Worm (Caenorhabditis elegans) whole organism, late embryonic: ENCODE data around the gene Y42G9A.1.
A peak's percentile ranks its signal among the peaks of the same experiment; 100 is the strongest.

Experiments used
- K02D7.2 ChIP-seq: sonication (generic microtip); optimal IDR thresholded peaks from 2 replicates; lab custom pipeline; 2017; ENCODE audit warnings: mild to moderate bottlenecking, missing genetic modification characterization, missing compliant biosample characterization
- T23F11.4 ChIP-seq: fragments of 200-800 bp; sonication (Bioruptor generic); optimal IDR thresholded peaks from 2 replicates; lab custom pipeline; 2018; ENCODE audit warnings: mild to moderate bottlenecking, missing genetic modification characterization, missing compliant biosample characterization
- ahr-1 ChIP-seq: sonication (generic microtip); optimal IDR thresholded peaks from 2 replicates; lab custom pipeline; 2016; ENCODE audit warnings: missing genetic modification characterization, missing compliant biosample characterization
- ceh-14 ChIP-seq: sonication (generic microtip); optimal IDR thresholded peaks from 2 replicates; lab custom pipeline; 2016; ENCODE audit warnings: missing genotype, missing genetic modification characterization, missing compliant biosample characterization
- ceh-2 ChIP-seq: sonication (generic microtip); optimal IDR thresholded peaks from 2 replicates; lab custom pipeline; 2016; ENCODE audit warnings: missing genotype, missing genetic modification characterization, missing compliant biosample characterization
- ceh-22 ChIP-seq: sonication (generic microtip); optimal IDR thresholded peaks from 2 replicates; lab custom pipeline; 2017; ENCODE audit warnings: missing biosample characterization, missing genetic modification characterization
- ceh-30 ChIP-seq: fragments of 150-350 bp; optimal IDR thresholded peaks from 2 replicates; lab custom pipeline; 2014; ENCODE audit warnings: missing biosample characterization, missing genetic modification characterization
- ceh-31 ChIP-seq: sonication (generic microtip); optimal IDR thresholded peaks from 2 replicates; lab custom pipeline; 2016; ENCODE audit warnings: missing genetic modification characterization, missing compliant biosample characterization
- ceh-34 ChIP-seq: sonication (generic microtip); optimal IDR thresholded peaks from 2 replicates; lab custom pipeline; 2016; ENCODE audit warnings: mild to moderate bottlenecking, missing genetic modification characterization, missing compliant biosample characterization
- ceh-45 ChIP-seq: fragments of 200-800 bp; sonication (Bioruptor generic); IDR thresholded peaks from 2 replicates; pipeline ENCODE4 v1.3.6; 2022; ENCODE audit warnings: missing genetic modification reagents, missing genetic modification characterization, missing compliant biosample characterization
- ceh-6 ChIP-seq: fragments of 200-800 bp; sonication (Bioruptor generic); optimal IDR thresholded peaks from 2 replicates; lab custom pipeline; 2018; ENCODE audit warnings: mild to moderate bottlenecking, missing genetic modification characterization, missing compliant biosample characterization
- ceh-9 ChIP-seq: sonication (generic microtip); optimal IDR thresholded peaks from 2 replicates; lab custom pipeline; 2016; ENCODE audit warnings: mild to moderate bottlenecking, missing genetic modification characterization, inconsistent platforms, missing compliant biosample characterization
- dmd-4 ChIP-seq: sonication (generic microtip); optimal IDR thresholded peaks from 2 replicates; lab custom pipeline; 2016; ENCODE audit warnings: borderline replicate concordance, missing genetic modification characterization, missing compliant biosample characterization
- elt-2 ChIP-seq: sonication (generic microtip); optimal IDR thresholded peaks from 2 replicates; lab custom pipeline; 2016; ENCODE audit warnings: missing genetic modification reagents, missing genetic modification characterization, missing compliant biosample characterization
- eyg-1 ChIP-seq: sonication (generic microtip); optimal IDR thresholded peaks from 2 replicates; lab custom pipeline; 2016; ENCODE audit warnings: missing genotype, missing genetic modification characterization, missing compliant biosample characterization
- fax-1 ChIP-seq: sonication (generic microtip); optimal IDR thresholded peaks from 2 replicates; lab custom pipeline; 2016; ENCODE audit warnings: missing genotype, missing genetic modification characterization, missing compliant biosample characterization
- fkh-10 ChIP-seq: fragments of 150-350 bp; optimal IDR thresholded peaks from 2 replicates; lab custom pipeline; 2014; ENCODE audit warnings: missing biosample characterization, missing genetic modification reagents, missing genetic modification characterization
- gmeb-2 ChIP-seq: sonication (generic microtip); optimal IDR thresholded peaks from 2 replicates; lab custom pipeline; 2016; ENCODE audit warnings: missing genetic modification characterization, inconsistent platforms, missing compliant biosample characterization
- hlh-13 ChIP-seq: fragments of 200-800 bp; sonication (Bioruptor generic); optimal IDR thresholded peaks from 2 replicates; lab custom pipeline; 2018; ENCODE audit warnings: mild to moderate bottlenecking, missing genetic modification characterization, missing compliant biosample characterization
- hlh-15 ChIP-seq: sonication (generic microtip); optimal IDR thresholded peaks from 2 replicates; lab custom pipeline; 2016; ENCODE audit warnings: missing genetic modification characterization, missing compliant biosample characterization
- hlh-30 ChIP-seq: sonication (generic microtip); optimal IDR thresholded peaks from 2 replicates; lab custom pipeline; 2017; ENCODE audit warnings: antibody characterized with exemption, missing genetic modification characterization, missing compliant biosample characterization; ENCODE audit not compliant: insufficient read depth
- hlh-6 ChIP-seq: sonication (generic microtip); optimal IDR thresholded peaks from 2 replicates; lab custom pipeline; 2016; ENCODE audit warnings: missing genotype, missing genetic modification characterization, missing compliant biosample characterization
- hlh-8 ChIP-seq: sonication (generic microtip); optimal IDR thresholded peaks from 2 replicates; lab custom pipeline; 2016; ENCODE audit warnings: missing genotype, missing genetic modification characterization, missing compliant biosample characterization
- lim-6 ChIP-seq: sonication (generic microtip); optimal IDR thresholded peaks from 2 replicates; lab custom pipeline; 2016; ENCODE audit warnings: missing genetic modification characterization, missing compliant biosample characterization
- madf-2 ChIP-seq: sonication (generic microtip); optimal IDR thresholded peaks from 2 replicates; lab custom pipeline; 2017; ENCODE audit warnings: missing genetic modification characterization, missing compliant biosample characterization
- mec-3 ChIP-seq: sonication (generic microtip); optimal IDR thresholded peaks from 2 replicates; lab custom pipeline; 2016; ENCODE audit warnings: borderline replicate concordance, missing genetic modification characterization, missing compliant biosample characterization
- nfya-1 ChIP-seq: sonication (generic microtip); optimal IDR thresholded peaks from 2 replicates; lab custom pipeline; 2017; ENCODE audit warnings: missing genetic modification characterization, mild to moderate bottlenecking, missing compliant biosample characterization, antibody characterized with exemption, moderate library complexity
- npax-4 ChIP-seq: sonication (generic microtip); optimal IDR thresholded peaks from 2 replicates; lab custom pipeline; 2016; ENCODE audit warnings: missing genetic modification characterization, missing compliant biosample characterization
- pag-3 ChIP-seq: sonication (generic microtip); optimal IDR thresholded peaks from 2 replicates; lab custom pipeline; 2016; ENCODE audit warnings: missing compliant biosample characterization, missing genetic modification characterization, borderline replicate concordance
- pat-9 ChIP-seq: fragments of 200-800 bp; sonication (Bioruptor generic); optimal IDR thresholded peaks from 2 replicates; lab custom pipeline; 2018; ENCODE audit warnings: mild to moderate bottlenecking, missing genetic modification characterization, moderate library complexity, missing compliant biosample characterization
- pha-4 ChIP-seq: fragments of 150-350 bp; optimal IDR thresholded peaks from 2 replicates; lab custom pipeline; 2018; ENCODE audit warnings: missing biosample characterization, missing genetic modification reagents, missing genetic modification characterization
- pros-1 ChIP-seq: fragments of 150-350 bp; optimal IDR thresholded peaks from 2 replicates; lab custom pipeline; 2014; ENCODE audit warnings: missing biosample characterization, missing genetic modification reagents, missing genetic modification characterization
- ref-2 ChIP-seq: sonication (generic microtip); optimal IDR thresholded peaks from 2 replicates; lab custom pipeline; 2016; ENCODE audit warnings: missing genetic modification characterization, missing compliant biosample characterization
- sox-4 ChIP-seq: sonication (generic microtip); optimal IDR thresholded peaks from 2 replicates; lab custom pipeline; 2017; ENCODE audit warnings: mild to moderate bottlenecking, missing genetic modification characterization, inconsistent platforms, missing compliant biosample characterization
- syd-9 ChIP-seq: sonication (generic microtip); optimal IDR thresholded peaks from 2 replicates; lab custom pipeline; 2016; ENCODE audit warnings: mild to moderate bottlenecking, missing genetic modification characterization, moderate library complexity, missing compliant biosample characterization
- tbx-2 ChIP-seq: sonication (generic microtip); optimal IDR thresholded peaks from 2 replicates; lab custom pipeline; 2016; ENCODE audit warnings: missing genetic modification characterization, missing compliant biosample characterization
- unc-3 ChIP-seq, 2 experiments: fragments of 200-800 bp in 1 of 2; sonication (Bioruptor generic) in 1 of 2; sonication (generic microtip) in 1 of 2; conservative IDR thresholded peaks in 1 of 2; optimal IDR thresholded peaks in 1 of 2; 2 replicates each; pipeline versions ENCODE4 v1.3.6 to Lab custom; 2016 to 2022; ENCODE audit warnings: missing compliant biosample characterization in 2 of 2, missing genetic modification characterization in 2 of 2, missing genetic modification reagents in 1 of 2
- unc-42 ChIP-seq: sonication (generic microtip); optimal IDR thresholded peaks from 2 replicates; lab custom pipeline; 2016; ENCODE audit warnings: missing genotype, missing genetic modification characterization, missing compliant biosample characterization
- unc-86 ChIP-seq: sonication (generic microtip); optimal IDR thresholded peaks from 2 replicates; lab custom pipeline; 2016; ENCODE audit warnings: missing genetic modification characterization, missing compliant biosample characterization
- zip-5 ChIP-seq: sonication (generic microtip); optimal IDR thresholded peaks from 2 replicates; lab custom pipeline; 2016; ENCODE audit warnings: missing genetic modification characterization, missing compliant biosample characterization

The Y42G9A.1 gene

DNA sequence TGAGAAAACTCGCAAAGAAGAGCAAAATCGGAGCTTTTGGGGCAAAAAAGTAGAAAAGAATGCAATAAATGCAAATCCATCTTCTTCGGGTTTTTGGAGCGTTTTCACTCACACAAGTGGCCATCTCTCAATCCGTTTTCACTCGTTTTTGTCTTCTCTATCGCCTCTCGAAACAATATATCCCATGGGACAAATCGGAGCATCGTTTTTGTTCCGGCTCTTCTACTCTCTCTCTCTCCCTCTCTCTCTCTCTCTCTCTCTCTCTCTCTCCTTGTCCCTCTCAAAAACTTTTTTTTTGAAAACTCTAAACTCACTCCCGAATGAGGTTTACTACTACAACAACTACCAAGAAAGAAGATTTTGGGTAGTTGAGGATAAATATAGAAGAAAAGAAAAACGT, 8.2 kb upstream of the Y42G9A.1 start:
- TF ChIP-seq pat-9 (tag; lab: Kevin White, UChicago) (no peak), unc-3 (GFP tag; conservative IDR thresholded peaks at IDR 0.05; lab: Robert Waterston, UW) (no peak; the same call in 1 of the 2 replicates), unc-3 (tag; optimal IDR thresholded peaks at IDR 0.05; lab: Kevin White, UChicago) (peak; percentile 27), unc-42 (tag; lab: Kevin White, UChicago) (peak; percentile 7)

DNA sequence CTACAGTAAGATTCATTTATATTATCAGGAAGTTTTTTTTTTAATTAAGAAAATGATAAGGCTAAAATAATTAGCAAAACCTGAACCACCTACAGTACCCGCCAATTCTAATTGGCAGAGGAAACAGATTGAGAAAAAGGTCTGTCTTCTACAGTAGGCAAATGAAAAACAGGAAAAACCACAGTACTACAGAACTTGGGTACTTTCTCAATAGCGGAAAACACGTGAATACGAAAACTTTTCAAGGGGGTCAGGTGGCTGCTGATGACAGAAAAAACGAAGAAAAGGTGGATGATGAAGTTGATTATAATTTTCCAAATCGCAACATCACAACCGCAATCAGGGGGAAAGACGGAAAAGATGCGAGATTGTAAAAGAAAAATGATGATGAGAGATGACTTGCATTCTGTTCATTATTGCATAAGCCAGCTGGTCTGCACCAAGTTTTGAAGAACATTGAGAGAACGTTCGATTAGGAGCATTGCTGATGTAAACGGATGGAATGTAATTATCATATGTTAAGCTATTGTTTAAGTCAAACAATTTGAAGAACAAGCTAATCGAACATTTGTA, 5.3 kb upstream of the Y42G9A.1 start:
- TF ChIP-seq T23F11.4 (GFP tag; lab: Kevin White, UChicago) (no peak), ceh-31 (no peak), fkh-10 (no peak), zip-5 (tag; lab: Kevin White, UChicago) (no peak), ceh-34 (no peak), tbx-2 (tag; lab: Kevin White, UChicago) (no peak), fax-1 (tag; lab: Kevin White, UChicago) (no peak), madf-2 (tag; lab: Kevin White, UChicago) (no peak), unc-86 (tag; lab: Kevin White, UChicago) (no peak), eyg-1 (no peak), ceh-9 (tag; lab: Kevin White, UChicago) (no peak), hlh-6 (no peak), pros-1 (tag; lab: Kevin White, UChicago) (no peak)

DNA sequence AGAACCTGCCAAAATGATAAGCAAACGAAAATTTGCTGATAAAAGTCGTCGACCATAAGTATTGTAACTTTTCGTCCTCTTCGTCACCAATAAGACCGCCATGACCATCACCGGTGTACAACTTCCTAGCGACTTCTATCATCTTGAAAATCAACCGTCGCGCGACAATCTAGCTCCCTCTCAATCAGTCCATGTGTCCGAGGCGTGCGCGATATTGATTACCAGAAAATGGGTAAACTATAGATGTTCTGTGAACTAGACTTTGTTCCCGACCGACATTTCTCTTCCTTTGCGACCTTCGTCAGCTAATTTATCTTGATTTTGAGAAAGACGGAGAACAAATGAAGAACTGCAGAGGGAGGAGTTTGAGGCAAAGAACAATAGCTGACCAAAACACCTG, 4.5 kb upstream of the Y42G9A.1 start:
- TF ChIP-seq fkh-10 (no peak), ceh-6 (GFP tag; lab: Kevin White, UChicago) (no peak), ceh-45 (GFP tag; lab: Robert Waterston, UW) (no peak), hlh-13 (no peak), lim-6 (no peak), pha-4 (tag; lab: Kevin White, UChicago) (no peak), K02D7.2 (tag; lab: Kevin White, UChicago) (no peak), unc-86 (tag; lab: Kevin White, UChicago) (no peak), ahr-1 (no peak)

DNA sequence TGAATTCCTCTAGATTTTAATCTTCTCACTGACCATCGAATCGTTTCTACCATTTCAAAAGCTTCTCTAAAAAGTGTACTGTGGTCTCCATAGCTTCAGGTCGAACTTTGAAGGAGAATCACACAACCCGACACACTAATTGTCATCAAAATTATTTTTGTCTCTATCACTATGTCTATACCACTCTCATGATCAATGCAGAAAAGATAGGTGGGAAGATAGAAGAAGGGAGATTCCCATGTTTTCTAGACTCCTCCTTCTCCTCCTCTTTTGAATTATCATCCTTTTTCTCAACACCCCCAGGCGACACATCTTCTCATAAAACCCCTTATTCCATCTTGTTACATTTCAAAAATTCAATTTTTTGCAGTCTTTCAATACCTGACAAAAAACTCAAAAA, 3.9 kb upstream of the Y42G9A.1 start, which contains the start of gene Y42G9A.3:
Gene Y42G9A.3 (plus strand): TSS at position 363 of the 400 bp plus-strand sequence.
- TF ChIP-seq gmeb-2 (tag; lab: Kevin White, UChicago) (no peak), ref-2 (tag; lab: Kevin White, UChicago) (no peak), hlh-30 (tag; lab: Kevin White, UChicago) (no peak), pag-3 (tag; lab: Kevin White, UChicago) (no peak), ceh-30 (tag; lab: Kevin White, UChicago) (no peak), elt-2 (tag; lab: Kevin White, UChicago) (no peak), ceh-2 (tag; lab: Kevin White, UChicago) (no peak), eyg-1 (no peak), dmd-4 (tag; lab: Kevin White, UChicago) (no peak)

DNA sequence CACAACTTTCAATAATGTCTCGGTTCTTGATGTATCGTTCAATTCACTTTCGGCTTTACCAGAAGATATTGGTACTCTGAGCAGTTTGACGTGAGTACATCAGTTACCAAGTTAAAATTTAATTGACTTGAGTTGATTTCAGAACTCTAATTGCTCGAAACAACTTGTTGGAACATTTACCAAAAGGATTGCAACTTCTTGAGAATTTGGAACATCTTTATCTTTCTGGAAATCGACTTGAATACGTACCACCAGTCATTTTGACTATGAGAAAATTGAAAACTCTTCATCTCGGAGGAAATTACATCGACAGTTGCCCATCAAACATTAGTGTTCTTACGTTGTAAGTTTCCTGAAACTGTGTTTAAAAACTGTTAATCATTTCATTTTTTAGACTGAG, 3.0 kb upstream of the Y42G9A.1 start:
- no peak for TF ChIP-seq ref-2 (tag; lab: Kevin White, UChicago)
- no peak for TF ChIP-seq pha-4 (tag; lab: Kevin White, UChicago)
- TF ChIP-seq hlh-15 (tag; lab: Kevin White, UChicago): no peak
- no peak for TF ChIP-seq hlh-6
- TF ChIP-seq npax-4: no peak
- TF ChIP-seq T23F11.4 (GFP tag; lab: Kevin White, UChicago): no peak
- no peak for TF ChIP-seq hlh-8 (tag; lab: Kevin White, UChicago)
- TF ChIP-seq ahr-1: no peak
- no peak for TF ChIP-seq gmeb-2 (tag; lab: Kevin White, UChicago)
- TF ChIP-seq ceh-14 (tag; lab: Kevin White, UChicago): no peak
- TF ChIP-seq mec-3: no peak
- TF ChIP-seq ceh-22: no peak
- no peak for TF ChIP-seq elt-2 (tag; lab: Kevin White, UChicago)
- no peak for TF ChIP-seq eyg-1
- no peak for TF ChIP-seq sox-4 (tag; lab: Kevin White, UChicago)
- no peak for TF ChIP-seq nfya-1 (tag; lab: Kevin White, UChicago)
- no peak for TF ChIP-seq K02D7.2 (tag; lab: Kevin White, UChicago)
- TF ChIP-seq syd-9 (tag; lab: Kevin White, UChicago): no peak
- TF ChIP-seq unc-86 (tag; lab: Kevin White, UChicago): no peak
- TF ChIP-seq unc-42 (tag; lab: Kevin White, UChicago): no peak
